Worm (Caenorhabditis elegans): ENCODE results near the gene C27H6.9.
A peak's percentile ranks its signal among the peaks of the same experiment; 100 is the strongest.

Gene C27H6.9

ce11 chrV:9970119-9970518 lies 12.5 kb upstream of the C27H6.9 start:
- TF ChIP-seq dao-5 (tag; optimal IDR thresholded peaks at IDR 0.05) (peak; percentile 70), him-1 (tag; optimal IDR thresholded peaks at IDR 0.05) (peak; percentile 94), W03F9.2 (tag; optimal IDR thresholded peaks at IDR 0.05) (no peak)

DNA sequence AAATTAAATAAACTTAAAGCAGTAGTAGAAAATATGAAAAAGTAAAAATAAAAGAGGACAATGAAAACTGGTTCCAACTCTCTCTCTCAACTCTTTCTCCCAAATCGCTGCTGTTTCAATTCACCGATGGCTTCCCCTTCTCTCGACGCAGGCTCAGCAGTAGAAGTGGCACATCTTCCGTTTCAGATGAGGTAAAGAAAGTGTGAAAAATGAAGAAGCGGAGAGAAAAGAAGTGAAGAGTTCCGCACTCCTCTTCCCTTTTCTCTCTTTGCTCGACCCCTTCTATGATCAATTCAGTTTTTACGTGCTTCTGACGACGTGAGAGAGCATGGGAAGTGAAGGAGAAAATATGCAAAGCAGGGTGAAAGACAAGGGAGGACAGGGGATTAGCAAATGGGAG lies 8.4 kb upstream of the C27H6.9 start:
- TF ChIP-seq W03F9.2 (tag; optimal IDR thresholded peaks at IDR 0.05), result no peak
- TF ChIP-seq him-1 (tag; optimal IDR thresholded peaks at IDR 0.05), result peak; percentile 54
- TF ChIP-seq dao-5 (tag; optimal IDR thresholded peaks at IDR 0.05), result no peak

DNA sequence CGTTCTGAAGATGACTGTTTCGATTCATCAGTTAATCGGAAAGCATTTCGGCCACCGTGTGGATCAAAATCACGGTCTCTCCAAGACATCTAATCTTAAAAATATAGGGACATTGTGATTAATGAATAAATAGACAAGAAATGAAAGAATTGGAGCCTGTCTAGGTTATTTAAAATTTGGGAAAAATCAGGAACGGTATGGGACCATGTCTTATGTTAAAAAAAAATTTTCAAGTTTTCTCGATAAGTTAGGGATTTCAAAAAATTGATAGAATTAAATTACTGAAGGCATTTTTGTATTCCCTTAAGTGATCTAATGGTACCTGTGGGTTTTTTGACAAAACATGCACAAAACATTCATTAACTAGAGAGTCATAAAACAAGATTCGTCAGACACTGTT lies 6.5 kb upstream of the C27H6.9 start, which contains the start of gene unc-41:
Gene unc-41, minus strand, starts transcription at position 101 of the 400 bp plus-strand sequence.
- TF ChIP-seq dao-5 (tag; optimal IDR thresholded peaks at IDR 0.05) (no peak), W03F9.2 (tag; optimal IDR thresholded peaks at IDR 0.05) (no peak), him-1 (tag; optimal IDR thresholded peaks at IDR 0.05) (no peak)

DNA sequence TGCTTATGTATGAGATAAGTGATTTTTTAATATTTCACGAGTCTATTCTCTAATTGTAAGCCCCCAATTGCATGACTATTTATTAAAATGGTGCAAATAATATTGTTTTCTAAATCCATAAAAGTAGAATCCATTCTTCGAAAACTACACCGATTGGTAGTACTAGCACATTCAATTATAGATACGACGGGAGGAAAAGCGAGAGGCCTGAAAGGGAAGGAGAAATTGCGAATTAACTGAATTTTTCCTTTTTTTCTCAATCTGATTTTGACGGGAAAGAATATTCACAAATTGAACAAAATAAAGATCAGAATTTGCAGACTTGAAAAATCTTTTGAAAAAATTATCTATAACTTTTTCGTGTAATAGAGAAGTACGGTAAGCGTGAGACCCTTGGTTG lies 5.5 kb upstream of the C27H6.9 start:
- TF ChIP-seq him-1 (tag; optimal IDR thresholded peaks at IDR 0.05), result no peak
- TF ChIP-seq W03F9.2 (tag; optimal IDR thresholded peaks at IDR 0.05), result no peak
- TF ChIP-seq dao-5 (tag; optimal IDR thresholded peaks at IDR 0.05), result no peak

ce11 chrV:9978425-9978824 lies 4.2 kb upstream of the C27H6.9 start:
- TF ChIP-seq W03F9.2 (tag; optimal IDR thresholded peaks at IDR 0.05) (no peak), dao-5 (tag; optimal IDR thresholded peaks at IDR 0.05) (no peak), him-1 (tag; optimal IDR thresholded peaks at IDR 0.05) (peak; percentile 33)

DNA sequence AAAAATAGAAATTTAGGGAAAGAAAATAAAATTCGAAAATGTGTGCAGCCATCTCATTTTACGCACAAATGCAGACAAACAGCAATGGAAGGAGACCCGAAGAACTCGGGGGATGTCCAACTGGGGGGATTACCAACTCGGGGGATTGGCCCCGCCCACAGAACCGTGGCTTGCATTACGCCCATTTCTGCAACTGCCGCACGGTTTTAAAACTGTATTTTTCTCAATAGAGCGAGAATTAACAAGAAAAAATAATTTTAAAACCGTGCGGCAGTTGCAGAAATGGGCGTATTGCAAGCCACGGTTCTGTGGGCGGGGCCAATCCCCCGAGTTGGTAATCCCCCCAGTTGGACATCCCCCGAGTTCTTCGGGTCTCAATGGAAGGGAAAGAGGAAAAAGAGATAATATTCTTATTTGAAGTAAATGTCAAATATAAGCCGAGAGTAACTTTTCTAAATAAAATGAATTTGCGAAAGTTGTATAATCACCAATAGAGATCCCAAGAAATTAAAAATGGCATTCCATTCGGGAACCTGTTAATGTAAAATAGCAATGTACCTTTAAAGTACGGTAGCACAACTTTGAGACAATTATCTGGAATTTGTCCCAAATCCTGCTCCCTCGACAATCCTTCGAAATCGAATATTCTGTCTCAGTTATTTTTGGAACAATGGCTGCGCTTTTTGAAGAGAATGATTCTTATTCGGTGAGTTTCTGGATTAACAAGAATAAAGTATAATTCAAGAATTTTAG lies 1.8 kb upstream of the C27H6.9 start, which contains the start of the genes ruvb-1 and tofu-1:
Gene ruvb-1, minus strand, starts transcription at position 72 of the 753 bp plus-strand sequence.
Gene tofu-1, plus strand, starts transcription at position 417 of the 753 bp plus-strand sequence.
- peak; percentile 29 for TF ChIP-seq W03F9.2 (tag; optimal IDR thresholded peaks at IDR 0.05)

DNA sequence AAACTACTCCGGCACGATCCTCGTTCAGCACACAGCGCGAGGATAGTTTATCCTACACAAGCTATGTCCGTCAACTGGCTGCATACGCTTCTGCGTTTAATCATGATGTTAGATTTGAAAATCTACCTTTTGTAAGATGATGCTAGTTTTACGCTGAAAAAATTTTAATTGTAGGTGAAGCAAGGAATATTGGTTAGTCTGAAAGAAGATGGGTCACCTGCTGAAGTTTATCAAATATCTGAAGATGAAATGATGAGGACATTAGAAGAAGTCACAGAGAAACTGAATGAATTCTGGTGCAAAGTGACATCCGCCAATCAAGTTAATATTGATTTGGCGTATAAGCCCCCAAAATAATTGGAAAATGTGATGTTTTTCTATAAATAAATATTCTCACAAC lies 861 bp downstream of the C27H6.9 start:
- no peak for TF ChIP-seq dao-5 (tag; optimal IDR thresholded peaks at IDR 0.05)

DNA sequence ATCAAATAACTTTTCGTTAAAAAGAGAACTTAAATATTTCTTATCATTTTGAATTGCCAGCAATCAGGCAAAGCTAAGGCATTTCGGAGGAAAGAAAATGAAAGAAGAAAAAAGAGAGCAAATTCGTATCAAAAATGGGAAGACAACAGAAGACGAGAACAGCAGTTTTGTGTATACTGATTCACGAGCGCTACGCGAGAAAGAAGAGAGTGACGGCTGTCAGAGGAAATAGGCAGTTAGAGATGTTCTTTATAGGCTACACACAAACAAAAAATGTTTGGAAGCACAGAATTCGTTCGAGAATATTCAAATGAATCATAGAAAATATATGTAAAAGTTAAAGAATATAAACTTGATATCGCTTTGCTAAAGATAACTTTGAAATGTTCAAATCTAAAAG lies 2.2 kb downstream of the C27H6.9 start:
- no peak for TF ChIP-seq dao-5 (tag; optimal IDR thresholded peaks at IDR 0.05)
- no peak for TF ChIP-seq him-1 (tag; optimal IDR thresholded peaks at IDR 0.05)
- TF ChIP-seq W03F9.2 (tag; optimal IDR thresholded peaks at IDR 0.05), result no peak

- TF ChIP-seq W03F9.2 (tag; optimal IDR thresholded peaks at IDR 0.05) (no peak), him-1 (tag; optimal IDR thresholded peaks at IDR 0.05) (no peak), dao-5 (tag; optimal IDR thresholded peaks at IDR 0.05) (no peak)
Observed at ce11 chrV:9985227-9985864, 2.7 kb downstream of the C27H6.9 start.

DNA sequence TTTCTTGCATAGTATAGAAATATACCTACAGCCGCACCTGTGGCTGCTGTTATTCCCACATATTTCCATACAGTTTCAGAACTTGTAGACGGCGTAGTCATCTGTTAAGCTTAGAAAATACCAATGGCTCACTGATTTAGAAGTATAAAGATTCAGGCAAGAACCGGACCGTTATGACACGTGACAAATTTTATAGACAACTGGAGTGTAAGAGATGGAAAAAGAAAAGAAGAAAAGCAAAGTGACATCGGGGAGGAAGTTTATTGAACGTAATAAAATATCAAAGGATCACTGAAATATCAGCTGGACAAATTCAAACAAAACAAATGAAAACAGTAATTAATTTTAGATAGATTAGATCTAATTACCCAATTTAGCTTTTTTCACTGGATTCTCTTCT lies 3.5 kb downstream of the C27H6.9 start, which contains the start of gene rmd-2:
Gene rmd-2, minus strand, starts transcription at position 101 of the 400 bp plus-strand sequence.
- TF ChIP-seq W03F9.2 (tag; optimal IDR thresholded peaks at IDR 0.05) (no peak), dao-5 (tag; optimal IDR thresholded peaks at IDR 0.05) (no peak), him-1 (tag; optimal IDR thresholded peaks at IDR 0.05) (no peak)

- no peak for TF ChIP-seq W03F9.2 (tag; optimal IDR thresholded peaks at IDR 0.05)
- TF ChIP-seq him-1 (tag; optimal IDR thresholded peaks at IDR 0.05), result no peak
- TF ChIP-seq dao-5 (tag; optimal IDR thresholded peaks at IDR 0.05), result no peak
Observed at ce11 chrV:9987688-9988087, 5.0 kb downstream of the C27H6.9 start, which contains the start of gene C27H6.8. Gene C27H6.8, minus strand, starts transcription at chrV:9987788.

ce11 chrV:9991610-9992009 lies 8.9 kb downstream of the C27H6.9 start, which contains the start of the genes rde-1 and trpp-6:
Gene rde-1, minus strand, starts transcription at chrV:9991642.
Gene trpp-6, plus strand, starts transcription at chrV:9991895.
- TF ChIP-seq him-1 (tag; optimal IDR thresholded peaks at IDR 0.05), result no peak
- TF ChIP-seq W03F9.2 (tag; optimal IDR thresholded peaks at IDR 0.05), result no peak
- TF ChIP-seq dao-5 (tag; optimal IDR thresholded peaks at IDR 0.05), result no peak

DNA sequence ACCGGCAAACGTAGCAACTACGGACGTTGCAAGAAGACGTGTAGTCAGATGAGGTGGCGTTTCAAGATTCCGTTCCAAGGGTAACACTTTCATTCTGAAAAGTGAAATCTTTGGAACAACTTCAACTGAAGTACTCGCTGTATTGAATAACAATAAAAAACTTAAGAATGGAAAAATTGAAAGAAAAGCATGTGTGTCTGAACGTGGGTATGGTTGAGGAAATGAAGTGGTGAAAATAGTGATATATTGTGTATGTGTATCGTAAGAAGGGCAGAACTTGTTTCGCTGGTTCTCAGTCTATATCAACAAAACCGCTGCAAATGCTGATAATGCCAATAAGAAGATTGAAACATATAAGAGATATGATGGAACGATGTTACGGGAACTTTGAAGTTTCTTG lies 13.1 kb downstream of the C27H6.9 start, which contains the start of gene K08H10.6:
Gene K08H10.6, minus strand, starts transcription at position 101 of the 400 bp plus-strand sequence.
- TF ChIP-seq dao-5 (tag; optimal IDR thresholded peaks at IDR 0.05), result no peak
- no peak for TF ChIP-seq W03F9.2 (tag; optimal IDR thresholded peaks at IDR 0.05)
- no peak for TF ChIP-seq him-1 (tag; optimal IDR thresholded peaks at IDR 0.05)

DNA sequence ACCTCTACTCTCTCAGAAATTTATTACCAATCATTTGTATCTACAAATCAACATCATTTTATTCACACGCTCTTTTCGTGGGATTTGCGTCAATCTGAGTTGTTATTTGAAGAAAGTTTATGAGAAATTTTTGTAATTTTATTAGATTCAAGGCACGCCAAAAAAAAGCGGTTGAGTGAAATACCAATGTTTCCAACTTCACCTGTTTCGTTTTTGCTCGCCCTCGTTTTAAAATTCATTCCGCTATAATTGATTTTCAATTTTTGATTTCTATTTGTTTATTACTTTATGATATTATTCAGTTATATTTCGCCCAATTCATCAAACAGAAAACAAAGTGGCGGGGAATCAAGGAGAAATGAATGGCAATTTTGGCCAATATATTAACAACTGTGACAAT lies 18.1 kb downstream of the C27H6.9 start, which contains the start of gene K08H10.10:
Gene K08H10.10, plus strand, starts transcription at position 301 of the 400 bp plus-strand sequence.
- TF ChIP-seq dao-5 (tag; optimal IDR thresholded peaks at IDR 0.05) (no peak), W03F9.2 (tag; optimal IDR thresholded peaks at IDR 0.05) (no peak), him-1 (tag; optimal IDR thresholded peaks at IDR 0.05) (no peak)
